Worm (Caenorhabditis elegans): ENCODE results near the gene mig-21.

The mig-21 gene

ce11 chrIII:5879291-5879968, 1.2 kb upstream of the mig-21 start, which contains the start of gene hpo-10 (continued):
- TF ChIP-seq mdl-1 (tag; optimal IDR thresholded peaks at IDR 0.05) (no peak), ztf-1 (GFP tag; conservative IDR thresholded peaks at IDR 0.05) (no peak), ztf-4 (tag; optimal IDR thresholded peaks at IDR 0.05) (no peak), unc-62 (GFP tag; optimal IDR thresholded peaks at IDR 0.05) (no peak), R02D3.7 (tag; optimal IDR thresholded peaks at IDR 0.05) (no peak), egl-27 (tag; optimal IDR thresholded peaks at IDR 0.05) (no peak)

- TF ChIP-seq nhr-11 (tag; optimal IDR thresholded peaks at IDR 0.05), result no peak
- peak; percentile 35 for TF ChIP-seq sma-3 (GFP tag; optimal IDR thresholded peaks at IDR 0.05)
- peak in 1 of 2 experiments; percentile 5 for TF ChIP-seq mdl-1 (tag; optimal IDR thresholded peaks at IDR 0.05)
- TF ChIP-seq nhr-12 (tag; optimal IDR thresholded peaks at IDR 0.05), result no peak
- peak; percentile 42 for TF ChIP-seq crh-2 (tag; optimal IDR thresholded peaks at IDR 0.05)
- TF ChIP-seq gmeb-1 (tag; optimal IDR thresholded peaks at IDR 0.05), result peak; percentile 21
- TF ChIP-seq nhr-21 (tag; optimal IDR thresholded peaks at IDR 0.05), result peak; percentile 52
- no peak for TF ChIP-seq ceh-16 (tag; optimal IDR thresholded peaks at IDR 0.05)
- TF ChIP-seq lsy-2 (tag; optimal IDR thresholded peaks at IDR 0.05), result peak in 1 of 2 experiments; percentile 21
- no peak for TF ChIP-seq snpc-4 (tag; optimal IDR thresholded peaks at IDR 0.05)
Measured at ce11 chrIII:5876867-5877641, 1.1 kb downstream of the mig-21 start.

- TF ChIP-seq skn-1 (tag; optimal IDR thresholded peaks at IDR 0.05) (no peak), crh-2 (tag; optimal IDR thresholded peaks at IDR 0.05) (no peak), nhr-77 (tag; optimal IDR thresholded peaks at IDR 0.05) (no peak), fos-1 (tag; optimal IDR thresholded peaks at IDR 0.05) (peak; percentile 3), C34F6.9 (tag; optimal IDR thresholded peaks at IDR 0.05) (no peak), lsy-2 (tag; optimal IDR thresholded peaks at IDR 0.05) (no peak), nhr-25 (tag; optimal IDR thresholded peaks at IDR 0.05) (peak; percentile 37), nhr-21 (tag; optimal IDR thresholded peaks at IDR 0.05) (peak; percentile 25), nhr-10 (tag; optimal IDR thresholded peaks at IDR 0.05) (no peak), nhr-23 (tag; optimal IDR thresholded peaks at IDR 0.05) (no peak), gmeb-1 (tag; optimal IDR thresholded peaks at IDR 0.05) (peak; percentile 23), ceh-82 (tag; optimal IDR thresholded peaks at IDR 0.05) (no peak), ceh-16 (tag; optimal IDR thresholded peaks at IDR 0.05) (peak; percentile 9), peb-1 (tag; optimal IDR thresholded peaks at IDR 0.05) (no peak), nhr-129 (tag; optimal IDR thresholded peaks at IDR 0.05) (peak; percentile 3), blmp-1 (tag; optimal IDR thresholded peaks at IDR 0.05; ENCODE audit: insufficient read depth) (peak; percentile 6), ama-1 (optimal IDR thresholded peaks at IDR 0.05) (peak; percentile 86), F13H6.1 (tag; optimal IDR thresholded peaks at IDR 0.05) (peak; percentile 15), sma-3 (GFP tag; optimal IDR thresholded peaks at IDR 0.05) (peak; percentile 8)
Measured at ce11 chrIII:5876140-5876675, 2.0 kb downstream of the mig-21 start, which contains the start of gene aldo-2. aldo-2 (minus strand) TSS chrIII:5876625.

ce11 chrIII:5875705-5876104, 2.5 kb downstream of the mig-21 start:
- TF ChIP-seq lin-13 (GFP tag; optimal IDR thresholded peaks at IDR 0.05) (peak; percentile 5), nhr-21 (tag; optimal IDR thresholded peaks at IDR 0.05) (no peak), C34F6.9 (tag; optimal IDR thresholded peaks at IDR 0.05) (no peak)

- TF ChIP-seq mab-5 (tag; optimal IDR thresholded peaks at IDR 0.05) (no peak), egl-27 (tag; optimal IDR thresholded peaks at IDR 0.05) (no peak), snpc-4 (tag; optimal IDR thresholded peaks at IDR 0.05) (no peak), R02D3.7 (tag; optimal IDR thresholded peaks at IDR 0.05) (no peak), nhr-23 (tag; optimal IDR thresholded peaks at IDR 0.05) (no peak), Y55F3AM.14 (GFP tag; optimal IDR thresholded peaks at IDR 0.05) (no peak), nhr-129 (tag; optimal IDR thresholded peaks at IDR 0.05) (no peak), fos-1 (tag; optimal IDR thresholded peaks at IDR 0.05) (no peak), nhr-6 (tag; optimal IDR thresholded peaks at IDR 0.05) (no peak)
Measured at ce11 chrIII:5875418-5875702, 2.8 kb downstream of the mig-21 start.
